Worm (Caenorhabditis elegans) whole organism, early embryonic: Measurements from ENCODE around the gene C15H11.13.

Experiments used
- B0310.2 ChIP-seq: sonication (generic microtip); optimal IDR thresholded peaks from 2 replicates; lab custom pipeline; 2016; ENCODE audit warnings: mild to moderate bottlenecking, missing genetic modification characterization, missing compliant biosample characterization
- aly-1 ChIP-seq: sonication (generic microtip); optimal IDR thresholded peaks from 2 replicates; lab custom pipeline; 2016; ENCODE audit warnings: missing genetic modification characterization, missing compliant biosample characterization
- ama-1 ChIP-seq: fragments of 150-350 bp; optimal IDR thresholded peaks from 2 replicates; lab custom pipeline; 2014
- ceh-13 ChIP-seq: fragments of 200-800 bp; sonication (Bioruptor generic); optimal IDR thresholded peaks from 2 replicates; lab custom pipeline; 2018; ENCODE audit warnings: mild to moderate bottlenecking, missing genetic modification characterization, missing compliant biosample characterization
- ets-7 ChIP-seq: sonication (generic microtip); optimal IDR thresholded peaks from 2 replicates; lab custom pipeline; 2016; ENCODE audit warnings: missing genotype, missing genetic modification characterization, missing compliant biosample characterization
- flt-1 ChIP-seq: fragments of 200-800 bp; sonication (Bioruptor generic); IDR thresholded peaks from 2 replicates; pipeline ENCODE4 v1.3.6; 2022; ENCODE audit warnings: missing genetic modification characterization, missing compliant biosample characterization
- hmbx-1 ChIP-seq: sonication (generic microtip); optimal IDR thresholded peaks from 2 replicates; lab custom pipeline; 2016; ENCODE audit warnings: mild to moderate bottlenecking, missing genetic modification characterization, missing compliant biosample characterization
- scrt-1 ChIP-seq: fragments of 200-800 bp; sonication (Bioruptor generic); IDR thresholded peaks from 2 replicates; pipeline ENCODE4 v1.3.6; 2022; ENCODE audit warnings: missing genetic modification characterization, missing compliant biosample characterization
- sea-1 ChIP-seq: fragments of 200-800 bp; sonication (Bioruptor generic); conservative IDR thresholded peaks from 2 replicates; pipeline ENCODE4 v1.3.6; 2022; ENCODE audit warnings: missing genetic modification characterization, missing compliant biosample characterization
- tbx-37 ChIP-seq: fragments of 200-800 bp; sonication (Bioruptor generic); conservative IDR thresholded peaks from 2 replicates; pipeline ENCODE4 v1.3.6; 2022; ENCODE audit warnings: missing genetic modification reagents, missing genetic modification characterization, missing compliant biosample characterization
- tra-4 ChIP-seq: sonication (generic microtip); optimal IDR thresholded peaks from 2 replicates; lab custom pipeline; 2017; ENCODE audit warnings: missing genetic modification characterization, missing compliant biosample characterization

ce11 chrV:14428865-14429264 lies 34.0 kb downstream of the C15H11.13 start, which contains the start of gene F23B12.1:
- TF ChIP-seq ets-7 (tag; lab: Kevin White, UChicago) (no peak), flt-1 (GFP tag; lab: Robert Waterston, UW) (no peak), ceh-13 (GFP tag; lab: Kevin White, UChicago) (no peak), aly-1 (tag; lab: Kevin White, UChicago) (no peak), sea-1 (GFP tag; lab: Robert Waterston, UW) (no peak), scrt-1 (GFP tag; lab: Robert Waterston, UW) (no peak), ama-1 (lab: Kevin White, UChicago) (no peak), tbx-37 (GFP tag; lab: Robert Waterston, UW) (no peak), tra-4 (no peak), B0310.2 (tag; lab: Kevin White, UChicago) (no peak), hmbx-1 (tag; lab: Kevin White, UChicago) (no peak)
